Fruit fly (Drosophila melanogaster) whole organism, prepupa: Measurements from ENCODE around the gene CadN2.

ENCODE experiments used
- Blimp-1 ChIP-seq: fragments of 200-800 bp; sonication (Bioruptor generic); optimal IDR thresholded peaks from 3 replicates; lab custom pipeline; 2017; ENCODE audit warnings: missing biosample characterization, missing genetic modification characterization, mild to moderate bottlenecking, moderate library complexity, missing genetic modification reagents
- CG10631 ChIP-seq: fragments of 200-800 bp; sonication (Bioruptor generic); optimal IDR thresholded peaks from 2 replicates; lab custom pipeline; 2016; ENCODE audit warnings: missing biosample characterization, missing genetic modification characterization
- CG10669 ChIP-seq: fragments of 200-800 bp; sonication (Bioruptor generic); optimal IDR thresholded peaks from 3 replicates; lab custom pipeline; 2018; ENCODE audit warnings: missing biosample characterization, mild to moderate bottlenecking, missing genetic modification characterization, moderate library complexity
- CG11294 ChIP-seq: fragments of 200-800 bp; sonication (Bioruptor generic); IDR thresholded peaks from 2 replicates; pipeline ENCODE4 v1.3.6; 2022; ENCODE audit warnings: missing biosample characterization, missing genetic modification characterization
- CG11762 ChIP-seq: fragments of 200-800 bp; sonication (Bioruptor generic); optimal IDR thresholded peaks from 3 replicates; lab custom pipeline; 2016; ENCODE audit warnings: missing biosample characterization, missing genetic modification characterization; ENCODE audit not compliant: insufficient read depth
- CG11902 ChIP-seq: fragments of 200-800 bp; sonication (Bioruptor generic); optimal IDR thresholded peaks from 3 replicates; lab custom pipeline; 2016; ENCODE audit warnings: missing biosample characterization, missing genetic modification characterization
- CG15336 ChIP-seq: fragments of 200-800 bp; sonication (Bioruptor generic); IDR thresholded peaks from 2 replicates; pipeline ENCODE4 v1.3.6; 2022; ENCODE audit warnings: missing biosample characterization, missing genetic modification characterization
- CG16779 ChIP-seq: fragments of 200-800 bp; sonication (Bioruptor generic); optimal IDR thresholded peaks from 3 replicates; lab custom pipeline; 2017; ENCODE audit warnings: missing biosample characterization, mild to moderate bottlenecking, missing genetic modification characterization
- CG31627 ChIP-seq: fragments of 200-800 bp; sonication (Bioruptor generic); optimal IDR thresholded peaks from 3 replicates; lab custom pipeline; 2016; ENCODE audit warnings: missing biosample characterization, missing genetic modification characterization
- CG32006 ChIP-seq: fragments of 200-800 bp; sonication (Bioruptor generic); optimal IDR thresholded peaks from 3 replicates; lab custom pipeline; 2017; ENCODE audit warnings: missing biosample characterization, mild to moderate bottlenecking, missing genetic modification characterization
- CG34406 ChIP-seq: fragments of 200-800 bp; sonication (Bioruptor generic); optimal IDR thresholded peaks from 3 replicates; lab custom pipeline; 2016; ENCODE audit warnings: missing biosample characterization, missing genetic modification characterization
- CG3919 ChIP-seq: fragments of 200-800 bp; sonication (Bioruptor generic); optimal IDR thresholded peaks from 3 replicates; lab custom pipeline; 2016; ENCODE audit warnings: missing biosample characterization, missing genetic modification characterization
- CG4318 ChIP-seq: fragments of 200-800 bp; sonication (Bioruptor generic); optimal IDR thresholded peaks from 3 replicates; lab custom pipeline; 2017; ENCODE audit warnings: missing biosample characterization, mild to moderate bottlenecking, missing genetic modification characterization
- CG6163 ChIP-seq: fragments of 200-800 bp; sonication (Bioruptor generic); IDR thresholded peaks from 3 replicates; pipeline ENCODE4 v1.3.6; 2022; ENCODE audit warnings: missing biosample characterization, missing genetic modification characterization
- CG6276 ChIP-seq: fragments of 200-800 bp; sonication (Bioruptor generic); optimal IDR thresholded peaks from 2 replicates; lab custom pipeline; 2017; ENCODE audit warnings: missing biosample characterization, mild to moderate bottlenecking, missing genetic modification characterization
- CG6808 ChIP-seq: fragments of 200-800 bp; sonication (Bioruptor generic); optimal IDR thresholded peaks from 3 replicates; lab custom pipeline; 2017; ENCODE audit warnings: missing biosample characterization, missing genetic modification characterization, mild to moderate bottlenecking, moderate library complexity, missing genetic modification reagents
- CG7368 ChIP-seq: fragments of 200-800 bp; sonication (Bioruptor generic); optimal IDR thresholded peaks from 3 replicates; lab custom pipeline; 2016; ENCODE audit warnings: missing biosample characterization, missing genetic modification characterization
- CG8119 ChIP-seq: fragments of 200-800 bp; sonication (Bioruptor generic); IDR thresholded peaks from 3 replicates; pipeline ENCODE4 v1.3.6; 2022; ENCODE audit warnings: missing biosample characterization, missing genetic modification characterization
- CG8319 ChIP-seq: fragments of 200-800 bp; sonication (Bioruptor generic); optimal IDR thresholded peaks from 3 replicates; lab custom pipeline; 2016; ENCODE audit warnings: missing biosample characterization, missing genetic modification characterization
- CG8632 ChIP-seq: fragments of 200-800 bp; sonication (Bioruptor generic); optimal IDR thresholded peaks from 3 replicates; lab custom pipeline; 2016; ENCODE audit warnings: missing biosample characterization, missing genetic modification characterization
- Eip75B ChIP-seq: fragments of 200-800 bp; sonication (Bioruptor generic); optimal IDR thresholded peaks from 3 replicates; lab custom pipeline; 2016; ENCODE audit warnings: missing biosample characterization, missing genetic modification characterization
- Eip78C ChIP-seq: fragments of 200-800 bp; sonication (Bioruptor generic); peaks from one replicate; lab custom pipeline; 2016; ENCODE audit warnings: missing biosample characterization, missing genetic modification characterization
- Eip93F ChIP-seq: fragments of 200-800 bp; sonication (Bioruptor generic); optimal IDR thresholded peaks from 2 replicates; lab custom pipeline; 2016; ENCODE audit warnings: missing biosample characterization, mild to moderate bottlenecking, missing genetic modification characterization
- Ets21C ChIP-seq: fragments of 200-800 bp; sonication (Bioruptor generic); optimal IDR thresholded peaks from 3 replicates; lab custom pipeline; 2016; ENCODE audit warnings: missing biosample characterization, missing genetic modification characterization
- Ets96B ChIP-seq: fragments of 200-800 bp; optimal IDR thresholded peaks from 2 replicates; lab custom pipeline; 2019; ENCODE audit warnings: missing biosample characterization, mild to moderate bottlenecking, missing genetic modification characterization, moderate library complexity
- Gug ChIP-seq: fragments of 200-800 bp; sonication (Bioruptor generic); IDR thresholded peaks from 2 replicates; pipeline ENCODE4 v1.3.6; 2022; ENCODE audit warnings: missing biosample characterization, missing genetic modification characterization
- Hr38 ChIP-seq: sonication (Bioruptor generic); optimal IDR thresholded peaks from 2 replicates; lab custom pipeline; 2016; ENCODE audit warnings: missing biosample characterization, missing genetic modification characterization
- Hr39 ChIP-seq: fragments of 200-800 bp; sonication (Bioruptor generic); optimal IDR thresholded peaks from 2 replicates; lab custom pipeline; 2016; ENCODE audit warnings: missing biosample characterization, missing genetic modification characterization
- Hr4 ChIP-seq: fragments of 200-800 bp; sonication (Bioruptor generic); optimal IDR thresholded peaks from 3 replicates; lab custom pipeline; 2016; ENCODE audit warnings: missing biosample characterization, missing genetic modification characterization
- Lpt ChIP-seq: fragments of 200-800 bp; sonication (Bioruptor generic); optimal IDR thresholded peaks from 3 replicates; lab custom pipeline; 2016; ENCODE audit warnings: missing biosample characterization, missing genetic modification characterization
- Sox102F ChIP-seq: fragments of 200-800 bp; sonication (Bioruptor generic); optimal IDR thresholded peaks from 2 replicates; lab custom pipeline; 2016; ENCODE audit warnings: missing biosample characterization, mild to moderate bottlenecking, missing genetic modification characterization
- Sox14 ChIP-seq: fragments of 200-800 bp; sonication (Bioruptor generic); optimal IDR thresholded peaks from 3 replicates; lab custom pipeline; 2016; ENCODE audit warnings: missing biosample characterization, missing genetic modification characterization
- Sox15 ChIP-seq: fragments of 200-800 bp; sonication (Bioruptor generic); optimal IDR thresholded peaks from 3 replicates; lab custom pipeline; 2016; ENCODE audit warnings: missing biosample characterization, missing genetic modification characterization
- achi ChIP-seq: fragments of 200-800 bp; sonication (Bioruptor generic); optimal IDR thresholded peaks from 3 replicates; lab custom pipeline; 2016; ENCODE audit warnings: missing biosample characterization, missing genetic modification characterization
- acj6 ChIP-seq: fragments of 200-800 bp; sonication (Bioruptor generic); optimal IDR thresholded peaks from 3 replicates; lab custom pipeline; 2016; ENCODE audit warnings: missing biosample characterization, missing genetic modification characterization
- cyc ChIP-seq: fragments of 200-800 bp; sonication (Bioruptor generic); optimal IDR thresholded peaks from 3 replicates; lab custom pipeline; 2016; ENCODE audit warnings: missing biosample characterization, missing genetic modification characterization
- dsx ChIP-seq: fragments of 200-800 bp; optimal IDR thresholded peaks from 3 replicates; lab custom pipeline; 2019; ENCODE audit warnings: missing biosample characterization, mild to moderate bottlenecking, missing genetic modification characterization, moderate library complexity; ENCODE audit not compliant: poor library complexity, severe bottlenecking
- eg ChIP-seq: fragments of 200-800 bp; sonication (Bioruptor generic); IDR thresholded peaks from 3 replicates; pipeline ENCODE4 v1.3.6; 2022; ENCODE audit warnings: missing biosample characterization, missing genetic modification characterization
- esn ChIP-seq: fragments of 200-800 bp; sonication (Bioruptor generic); optimal IDR thresholded peaks from 2 replicates; lab custom pipeline; 2016; ENCODE audit warnings: missing biosample characterization, mild to moderate bottlenecking, missing genetic modification characterization, moderate library complexity
- fd59A ChIP-seq: fragments of 200-800 bp; sonication (Bioruptor generic); optimal IDR thresholded peaks from 2 replicates; lab custom pipeline; 2017; ENCODE audit warnings: missing biosample characterization, mild to moderate bottlenecking, missing genetic modification characterization, missing genetic modification reagents
- fd85E ChIP-seq: fragments of 200-800 bp; sonication (Bioruptor generic); optimal IDR thresholded peaks from 3 replicates; lab custom pipeline; 2016; ENCODE audit warnings: missing biosample characterization, missing genetic modification characterization
- lz ChIP-seq: fragments of 200-800 bp; sonication (Bioruptor generic); optimal IDR thresholded peaks from 3 replicates; lab custom pipeline; 2016; ENCODE audit warnings: missing biosample characterization, missing genetic modification characterization
- net ChIP-seq: fragments of 200-800 bp; sonication (Bioruptor generic); optimal IDR thresholded peaks from 3 replicates; lab custom pipeline; 2016; ENCODE audit warnings: missing biosample characterization, missing genetic modification characterization
- pdm3 ChIP-seq: fragments of 200-800 bp; sonication (Bioruptor generic); optimal IDR thresholded peaks from 3 replicates; lab custom pipeline; 2016; ENCODE audit warnings: missing biosample characterization, missing genetic modification characterization
- salr ChIP-seq, 2 experiments: fragments of 200-800 bp; sonication (Bioruptor generic); optimal IDR thresholded peaks; 3 replicates each; lab custom pipeline; 2016 to 2018; ENCODE audit warnings: missing biosample characterization in 2 of 2, missing genetic modification characterization in 2 of 2, mild to moderate bottlenecking in 1 of 2
- spab ChIP-seq: fragments of 200-800 bp; sonication (Bioruptor generic); optimal IDR thresholded peaks from 2 replicates; lab custom pipeline; 2017; ENCODE audit warnings: missing biosample characterization, mild to moderate bottlenecking, missing genetic modification characterization, missing genetic modification reagents
- ss ChIP-seq, 2 experiments: fragments of 200-800 bp; sonication (Bioruptor generic); optimal IDR thresholded peaks; 2 replicates in 1 of 2; 3 replicates in 1 of 2; lab custom pipeline; 2017 to 2018; ENCODE audit warnings: mild to moderate bottlenecking in 2 of 2, missing biosample characterization in 2 of 2, missing genetic modification characterization in 2 of 2, moderate library complexity in 1 of 2
- svp ChIP-seq: fragments of 200-800 bp; sonication (Bioruptor generic); peaks from one replicate; lab custom pipeline; 2016; ENCODE audit warnings: missing biosample characterization, missing genetic modification characterization
- vri ChIP-seq: fragments of 200-800 bp; sonication (Bioruptor generic); optimal IDR thresholded peaks from 3 replicates; lab custom pipeline; 2016; ENCODE audit warnings: missing biosample characterization, mild to moderate bottlenecking, missing genetic modification characterization

The CadN2 gene

dm6 chr2L:17781948-17782347, 93.1 kb downstream of the CadN2 start (continued):
- TF ChIP-seq pdm3 = peak; percentile 45
- no peak for TF ChIP-seq spab (GFP tag; lab: Kevin White, UChicago)
- peak; percentile 52 for TF ChIP-seq CG31627 (GFP tag; lab: Kevin White, UChicago)
- TF ChIP-seq Eip75B (GFP tag; lab: Kevin White, UChicago) = peak; percentile 10
- peak; percentile 21 for TF ChIP-seq net
- no peak for TF ChIP-seq salr (GFP tag; optimal IDR thresholded peaks at IDR 0.05; lab: Kevin White, UChicago)
- no peak for TF ChIP-seq CG8319 (GFP tag; lab: Kevin White, UChicago)
- 0 out of 3 replicates have a peak, but pooled peaks have one; percentile 15 for TF ChIP-seq CG6163
- peak; percentile 87 for TF ChIP-seq svp (GFP tag; lab: Kevin White, UChicago)
- peak; percentile 16 for TF ChIP-seq Blimp-1 (GFP tag; lab: Kevin White, UChicago)
- TF ChIP-seq CG11902 = peak; percentile 25
- peak; percentile 22 for TF ChIP-seq Sox14 (GFP tag; lab: Kevin White, UChicago)
- TF ChIP-seq, all 60 proteins: peak for 31

- peak; percentile 58 for TF ChIP-seq Gug (GFP tag; lab: Robert Waterston, UW)
- peak; percentile 87 for TF ChIP-seq eg (GFP tag; lab: Robert Waterston, UW)
- no peak for TF ChIP-seq Sox15 (GFP tag; lab: Kevin White, UChicago)
- peak; percentile 40 for TF ChIP-seq Hr4
- TF ChIP-seq net = peak; percentile 71
- TF ChIP-seq Blimp-1 (GFP tag; lab: Kevin White, UChicago) = no peak
- TF ChIP-seq CG11294 (GFP tag; lab: Robert Waterston, UW) = no peak
- no peak for TF ChIP-seq vri (GFP tag; lab: Kevin White, UChicago)
- TF ChIP-seq lz = no peak
- peak; percentile 64 to 67 for TF ChIP-seq salr (GFP tag; optimal IDR thresholded peaks at IDR 0.05; lab: Kevin White, UChicago)
- TF ChIP-seq Ets21C (GFP tag; lab: Kevin White, UChicago) = no peak
- no peak for TF ChIP-seq CG11762
- peak; percentile 28 for TF ChIP-seq CG3919 (GFP tag; lab: Kevin White, UChicago)
- TF ChIP-seq CG34406 (GFP tag; lab: Kevin White, UChicago) = peak; percentile 31
- TF ChIP-seq CG4318 (GFP tag; lab: Kevin White, UChicago) = peak; percentile 10
- TF ChIP-seq acj6 (GFP tag; lab: Kevin White, UChicago) = peak; percentile 26
- peak; percentile 67 for TF ChIP-seq Ets96B (tag; lab: Kevin White, UChicago)
- peak; percentile 70 for TF ChIP-seq CG6808 (GFP tag; lab: Kevin White, UChicago)
- no peak for TF ChIP-seq CG11902
- TF ChIP-seq svp (GFP tag; lab: Kevin White, UChicago) = peak; percentile 71
- TF ChIP-seq CG32006 (GFP tag; lab: Kevin White, UChicago) = peak; percentile 64
- no peak for TF ChIP-seq CG8319 (GFP tag; lab: Kevin White, UChicago)
- TF ChIP-seq fd85E (GFP tag; lab: Kevin White, UChicago) = no peak
- peak; percentile 75 for TF ChIP-seq CG6276 (GFP tag; lab: Kevin White, UChicago)
- peak; percentile 74 for TF ChIP-seq CG16779 (tag; lab: Kevin White, UChicago)
- TF ChIP-seq cyc (GFP tag; lab: Kevin White, UChicago) = no peak
- TF ChIP-seq ss (GFP tag; optimal IDR thresholded peaks at IDR 0.05; lab: Kevin White, UChicago) = peak; percentile 76 to 81
- peak; percentile 31 for TF ChIP-seq esn
- TF ChIP-seq CG6163 = peak; percentile 85
- no peak for TF ChIP-seq Hr38
- no peak for TF ChIP-seq CG10631 (GFP tag; lab: Kevin White, UChicago)
- peak; percentile 60; the same call in 2 of the 3 replicates for TF ChIP-seq CG8119
- TF ChIP-seq CG7368 = peak; percentile 19
- TF ChIP-seq CG10669 = peak; percentile 67
- peak; percentile 29 for TF ChIP-seq Sox102F (GFP tag; lab: Kevin White, UChicago)
- TF ChIP-seq Eip78C = peak; percentile 67
- TF ChIP-seq achi (GFP tag; lab: Kevin White, UChicago) = peak; percentile 50
- TF ChIP-seq CG31627 (GFP tag; lab: Kevin White, UChicago) = no peak
- TF ChIP-seq Eip93F (GFP tag; lab: Kevin White, UChicago) = no peak
- TF ChIP-seq CG8632 (GFP tag; lab: Kevin White, UChicago) = no peak
- peak; percentile 62 for TF ChIP-seq dsx (GFP tag; lab: Kevin White, UChicago)
- TF ChIP-seq CG15336 (GFP tag; lab: Robert Waterston, UW) = peak; percentile 66
- TF ChIP-seq Lpt (GFP tag; lab: Kevin White, UChicago) = peak; percentile 84
- TF ChIP-seq fd59A (GFP tag; lab: Kevin White, UChicago) = peak; percentile 13
- TF ChIP-seq Hr39 (GFP tag; lab: Kevin White, UChicago) = peak; percentile 11
These were observed 96.7 kb downstream of the CadN2 start, which contains the start of gene CadN for dm6 chr2L:17778287-17778762. Gene CadN, minus strand, starts transcription at chr2L:17778340.
